Worm (Caenorhabditis elegans) whole organism, L3 larva: ENCODE measurements around the gene sqt-1.

Experiments used
- lin-15B ChIP-seq: fragments of 150-350 bp; optimal IDR thresholded peaks from 2 replicates; lab custom pipeline; 2014; ENCODE audit warnings: missing biosample characterization, missing genetic modification characterization
- mml-1 ChIP-seq: fragments of 150-350 bp; sonication (generic microtip); optimal IDR thresholded peaks from 3 replicates; lab custom pipeline; 2014; ENCODE audit warnings: missing biosample characterization, missing genetic modification characterization
- nhr-23 ChIP-seq: fragments of 150-350 bp; optimal IDR thresholded peaks from 2 replicates; lab custom pipeline; 2014; ENCODE audit warnings: missing biosample characterization, missing genetic modification reagents, missing genetic modification characterization
- pha-4 ChIP-seq: fragments of 150-350 bp; optimal IDR thresholded peaks from 2 replicates; lab custom pipeline; 2014; ENCODE audit warnings: missing biosample characterization, missing genetic modification reagents, missing genetic modification characterization
- sea-2 ChIP-seq: fragments of 150-350 bp; sonication (generic microtip); optimal IDR thresholded peaks from 4 replicates; lab custom pipeline; 2014; ENCODE audit warnings: missing biosample characterization, missing genetic modification reagents, missing genetic modification characterization
- snpc-4 ChIP-seq: fragments of 150-350 bp; optimal IDR thresholded peaks from 2 replicates; lab custom pipeline; 2014; ENCODE audit warnings: missing biosample characterization, missing genetic modification characterization
- unc-62 ChIP-seq: fragments of 150-350 bp; sonication (generic microtip); optimal IDR thresholded peaks from 4 replicates; lab custom pipeline; 2014; ENCODE audit warnings: missing biosample characterization, missing genetic modification reagents, missing genetic modification characterization

ce11 chrII:11384099-11384498, 46.5 kb upstream of the sqt-1 start:
- TF ChIP-seq unc-62 (GFP tag; lab: Kevin White, UChicago) (no peak), mml-1 (tag; lab: Kevin White, UChicago) (no peak), nhr-23 (tag; lab: Kevin White, UChicago) (no peak), snpc-4 (tag; lab: Kevin White, UChicago) (no peak), pha-4 (no peak), lin-15B (no peak), sea-2 (GFP tag; lab: Kevin White, UChicago) (no peak)
